Fruit fly (Drosophila melanogaster) whole organism: ENCODE data around the gene Mocs2A.

ENCODE experiments used
- CG8478 ChIP-seq: fragments of >200 bp; optimal IDR thresholded peaks from 2 replicates; lab custom pipeline; 2018; ENCODE audit warnings: inconsistent platforms
- Dll ChIP-seq: fragments of >200 bp; optimal IDR thresholded peaks from 2 replicates; lab custom pipeline; 2017
- pan ChIP-seq: fragments of >200 bp; optimal IDR thresholded peaks from 2 replicates; lab custom pipeline; 2017
- usp ChIP-seq: fragments of >200 bp; optimal IDR thresholded peaks from 2 replicates; lab custom pipeline; 2017; ENCODE audit warnings: missing biosample characterization, missing genetic modification characterization, mixed read lengths

dm6 chr3R:25097486-25097885, 29.7 kb downstream of the Mocs2A start, which contains the start of the genes CG33095 and CG33096:
- TF ChIP-seq Dll (lab: Kevin White, UChicago), result no peak
- no peak for TF ChIP-seq usp (GFP tag; lab: Kevin White, UChicago)
- no peak for TF ChIP-seq CG8478 (lab: Kevin White, UChicago)
- no peak for TF ChIP-seq pan (lab: Kevin White, UChicago)
